Worm (Caenorhabditis elegans): ENCODE measurements around the gene K02F6.6.
"Not testable (repeated sequence)": the region's sequence is repeated elsewhere in the genome, so short reads cannot be mapped to it uniquely, and the experiment has no call there.

The K02F6.6 gene

DNA sequence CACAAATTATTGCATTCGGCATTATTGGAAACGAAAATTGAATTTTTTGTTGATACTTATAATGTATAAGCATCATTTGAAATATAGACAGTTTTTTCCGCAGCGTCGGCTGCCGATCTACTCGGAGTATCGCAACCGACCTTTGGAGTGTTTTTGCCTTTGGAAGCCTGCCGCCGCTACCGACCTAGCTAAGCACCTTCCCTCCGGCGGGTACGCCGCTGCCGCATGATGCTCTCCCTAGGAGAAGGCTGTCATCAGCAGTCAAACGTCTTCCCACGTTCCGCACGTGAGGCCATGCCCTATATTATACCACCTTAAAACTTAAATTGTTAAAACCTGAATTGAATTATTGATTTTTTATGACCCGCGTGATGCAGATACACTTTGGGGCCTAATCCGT lies 12.1 kb upstream of the K02F6.6 start:
- TF ChIP-seq B0019.2 (GFP tag; conservative IDR thresholded peaks at IDR 0.05) (no peak), zfh-2 (GFP tag; conservative IDR thresholded peaks at IDR 0.05) (peak; percentile 69)

ce11 chrII:2521960-2522359 lies 8.6 kb upstream of the K02F6.6 start, which contains the start of gene bath-13:
Gene bath-13, minus strand, starts transcription at chrII:2522060.
- TF ChIP-seq zim-3 (tag; optimal IDR thresholded peaks at IDR 0.05) (no peak), nhr-90 (tag; optimal IDR thresholded peaks at IDR 0.05) (no peak), ceh-58 (GFP tag; IDR thresholded peaks at IDR 0.05) (no peak), die-1 (tag; optimal IDR thresholded peaks at IDR 0.05) (no peak), unc-130 (GFP tag; optimal IDR thresholded peaks at IDR 0.05) (no peak), ama-1 (optimal IDR thresholded peaks at IDR 0.05) (no peak), ama-1 (GFP tag; optimal IDR thresholded peaks at IDR 0.05) (no peak), tlf-1 (GFP tag; optimal IDR thresholded peaks at IDR 0.05) (no peak), mxl-1 (tag; optimal IDR thresholded peaks at IDR 0.05) (no peak)

ce11 chrII:2525652-2526051 lies 4.9 kb upstream of the K02F6.6 start:
- TF ChIP-seq ztf-28 (GFP tag; IDR thresholded peaks at IDR 0.05) (no peak), hrde-1 (tag; optimal IDR thresholded peaks at IDR 0.05; ENCODE audit: borderline replicate concordance) (no peak), F49E8.2 (tag; optimal IDR thresholded peaks at IDR 0.05; ENCODE audit: insufficient read depth) (no peak), F52B5.7 (tag; optimal IDR thresholded peaks at IDR 0.05) (no peak), T07F8.4 (tag; optimal IDR thresholded peaks at IDR 0.05) (no peak), lin-26 (GFP tag; IDR thresholded peaks at IDR 0.05) (no peak), lin-35 (GFP tag; optimal IDR thresholded peaks at IDR 0.05) (no peak), hmg-20 (GFP tag; IDR thresholded peaks at IDR 0.05) (no peak), nfyb-1 (GFP tag; IDR thresholded peaks at IDR 0.05) (no peak), B0261.1 (tag; optimal IDR thresholded peaks at IDR 0.05) (no peak), athp-1 (tag; optimal IDR thresholded peaks at IDR 0.05) (no peak), nhr-179 (tag; optimal IDR thresholded peaks at IDR 0.05) (no peak), repo-1 (tag; optimal IDR thresholded peaks at IDR 0.05) (no peak), unc-62 (GFP tag; optimal IDR thresholded peaks at IDR 0.05) (no peak), efl-1 (GFP tag; optimal IDR thresholded peaks at IDR 0.05) (no peak), rpc-1 (optimal IDR thresholded peaks at IDR 0.05) (no peak), rpc-1 (tag; optimal IDR thresholded peaks at IDR 0.05) (no peak), madf-3 (GFP tag; IDR thresholded peaks at IDR 0.05) (no peak), sptf-2 (GFP tag; optimal IDR thresholded peaks at IDR 0.05) (no peak)

DNA sequence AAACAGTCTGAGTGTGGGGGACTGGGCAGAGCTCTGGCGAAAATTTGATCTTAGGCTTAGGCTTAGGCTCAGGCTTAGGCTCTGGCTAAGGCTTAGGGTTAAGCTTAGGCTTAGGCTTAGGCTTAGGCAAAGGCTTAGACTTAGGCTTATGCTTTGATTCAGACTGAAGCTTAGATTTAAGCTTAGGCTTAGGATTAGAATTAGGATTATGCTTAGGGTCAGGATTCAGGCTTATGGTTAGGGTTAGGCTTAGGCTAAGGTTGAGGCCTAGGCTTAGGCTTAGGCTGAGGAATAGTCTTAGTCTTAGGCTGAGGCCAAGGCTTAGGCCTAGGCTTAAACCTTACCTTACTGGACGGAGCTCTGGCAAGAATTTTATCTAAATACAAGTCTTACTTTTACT lies 3.7 kb upstream of the K02F6.6 start:
- TF ChIP-seq ama-1 (optimal IDR thresholded peaks at IDR 0.05) (no peak), ama-1 (GFP tag; optimal IDR thresholded peaks at IDR 0.05) (no peak), rpc-1 (optimal IDR thresholded peaks at IDR 0.05) (no peak), rpc-1 (tag; optimal IDR thresholded peaks at IDR 0.05) (no peak), nfyb-1 (GFP tag; IDR thresholded peaks at IDR 0.05) (no peak), F52B5.7 (tag; optimal IDR thresholded peaks at IDR 0.05) (no peak), akir-1 (GFP tag; optimal IDR thresholded peaks at IDR 0.05) (no peak), hmg-1.2 (GFP tag; IDR thresholded peaks at IDR 0.05) (no peak), hsf-1 (GFP tag; IDR thresholded peaks at IDR 0.05) (no peak), attf-3 (GFP tag; conservative IDR thresholded peaks at IDR 0.05) (no peak)

DNA sequence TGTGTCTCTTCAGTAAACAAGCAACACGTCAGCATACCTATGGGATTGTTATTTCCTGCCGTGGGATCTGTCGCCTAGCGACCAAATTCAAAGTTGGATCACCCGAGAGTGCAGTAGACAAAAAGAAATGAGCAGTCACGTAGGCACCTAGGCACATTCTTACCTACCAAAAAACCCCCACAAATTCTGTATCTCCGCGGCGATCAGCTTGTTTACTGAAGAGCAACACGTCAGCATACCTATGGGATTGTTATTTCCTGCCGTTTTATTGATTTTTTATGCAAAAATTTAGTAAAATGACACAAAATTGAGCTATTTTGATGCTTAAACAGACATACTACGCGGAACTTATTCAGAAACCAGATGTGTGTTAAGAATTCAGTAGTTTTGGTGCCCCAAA lies 3.9 kb downstream of the K02F6.6 start, which contains the start of gene K02F6.5:
Gene K02F6.5 (plus strand): TSS at position 301 of the 400 bp plus-strand sequence.
- not testable (repeated sequence) for TF ChIP-seq tbx-9 (tag; optimal IDR thresholded peaks at IDR 0.05; ENCODE audit: borderline replicate concordance); B0019.2 (GFP tag; conservative IDR thresholded peaks at IDR 0.05); snpc-1.3 (tag; optimal IDR thresholded peaks at IDR 0.05; ENCODE audit: insufficient read depth)
